Fruit fly (Drosophila melanogaster) whole organism, pupa: ENCODE data around the gene CG33648.
A peak's percentile ranks its signal among the peaks of the same experiment; 100 is the strongest.

Experiments
- CG10348 ChIP-seq: fragments of 200-800 bp; sonication (Bioruptor generic); IDR thresholded peaks from 2 replicates; pipeline ENCODE4 v1.3.6; 2022; ENCODE audit warnings: missing biosample characterization, missing genetic modification characterization
- CG12605 ChIP-seq: fragments of 200-800 bp; sonication (Bioruptor generic); IDR thresholded peaks from 2 replicates; pipeline ENCODE4 v1.3.6; 2022; ENCODE audit warnings: missing biosample characterization, missing genetic modification characterization
- CG13204 ChIP-seq: fragments of 200-800 bp; sonication (Bioruptor generic); optimal IDR thresholded peaks from 2 replicates; lab custom pipeline; 2018; ENCODE audit warnings: missing biosample characterization, mild to moderate bottlenecking, missing genetic modification characterization, moderate library complexity
- CG14655 ChIP-seq: fragments of 200-800 bp; sonication (Bioruptor generic); optimal IDR thresholded peaks from 3 replicates; lab custom pipeline; 2017; ENCODE audit warnings: mild to moderate bottlenecking, missing biosample characterization, missing genetic modification reagents, missing genetic modification characterization
- CG15710 ChIP-seq: fragments of 200-800 bp; sonication (Bioruptor generic); optimal IDR thresholded peaks from 2 replicates; lab custom pipeline; 2018; ENCODE audit warnings: missing biosample characterization, mild to moderate bottlenecking, missing genetic modification characterization, moderate library complexity
- CG17806 ChIP-seq: fragments of 200-800 bp; sonication (Bioruptor generic); optimal IDR thresholded peaks from 2 replicates; lab custom pipeline; 2018; ENCODE audit warnings: missing biosample characterization, mild to moderate bottlenecking, missing genetic modification characterization, moderate library complexity
- CG32121 ChIP-seq: fragments of 200-800 bp; sonication (Bioruptor generic); IDR thresholded peaks from 2 replicates; pipeline ENCODE4 v1.3.6; 2022; ENCODE audit warnings: missing biosample characterization, missing genetic modification characterization
- CG34367 ChIP-seq: fragments of 200-800 bp; sonication (Bioruptor generic); optimal IDR thresholded peaks from 2 replicates; lab custom pipeline; 2018; ENCODE audit warnings: missing biosample characterization, mild to moderate bottlenecking, missing genetic modification characterization
- CG4496 ChIP-seq: fragments of 200-800 bp; sonication (Bioruptor generic); IDR thresholded peaks from 3 replicates; pipeline ENCODE4 v1.3.6; 2022; ENCODE audit warnings: missing biosample characterization, missing genetic modification characterization
- CG8159 ChIP-seq: fragments of 200-800 bp; sonication (Bioruptor generic); optimal IDR thresholded peaks from 3 replicates; lab custom pipeline; 2018; ENCODE audit warnings: missing biosample characterization, mild to moderate bottlenecking, missing genetic modification characterization, moderate library complexity
- CG8301 ChIP-seq: fragments of 200-800 bp; sonication (Bioruptor generic); optimal IDR thresholded peaks from 2 replicates; lab custom pipeline; 2018; ENCODE audit warnings: missing biosample characterization, mild to moderate bottlenecking, missing genetic modification characterization
- CG9948 ChIP-seq: fragments of 200-800 bp; sonication (Bioruptor generic); optimal IDR thresholded peaks from 2 replicates; lab custom pipeline; 2018; ENCODE audit warnings: missing biosample characterization, mild to moderate bottlenecking, missing genetic modification characterization, moderate library complexity
- D1 ChIP-seq: fragments of 200-800 bp; sonication (Bioruptor generic); optimal IDR thresholded peaks from 2 replicates; lab custom pipeline; 2018; ENCODE audit warnings: missing biosample characterization, mild to moderate bottlenecking, missing genetic modification characterization, moderate library complexity
- EcR ChIP-seq: fragments of 200-800 bp; sonication (Bioruptor generic); optimal IDR thresholded peaks from 3 replicates; lab custom pipeline; 2019; ENCODE audit warnings: missing biosample characterization, missing genetic modification characterization, mild to moderate bottlenecking, moderate library complexity, missing genetic modification reagents
- Ets98B ChIP-seq: fragments of 200-800 bp; sonication (Bioruptor generic); IDR thresholded peaks from 2 replicates; pipeline ENCODE4 v1.3.6; 2022; ENCODE audit warnings: missing biosample characterization, missing genetic modification characterization
- Pif1A ChIP-seq: fragments of 200-800 bp; sonication (Bioruptor generic); optimal IDR thresholded peaks from 3 replicates; lab custom pipeline; 2016; ENCODE audit warnings: missing biosample characterization, missing genetic modification characterization
- Pif1B ChIP-seq: fragments of 200-800 bp; sonication (Bioruptor generic); optimal IDR thresholded peaks from 3 replicates; lab custom pipeline; 2016; ENCODE audit warnings: missing biosample characterization, missing genetic modification characterization
- Snoo ChIP-seq: fragments of 200-800 bp; sonication (Bioruptor generic); optimal IDR thresholded peaks from 3 replicates; lab custom pipeline; 2017; ENCODE audit warnings: missing biosample characterization, mild to moderate bottlenecking, missing genetic modification characterization, inconsistent platforms
- fd96Ca ChIP-seq: fragments of 200-800 bp; sonication (Bioruptor generic); IDR thresholded peaks from 3 replicates; pipeline ENCODE4 v1.3.6; 2022; ENCODE audit warnings: missing biosample characterization, missing genetic modification characterization
- gl ChIP-seq: fragments of 200-800 bp; sonication (Bioruptor generic); optimal IDR thresholded peaks from 2 replicates; lab custom pipeline; 2018; ENCODE audit warnings: missing biosample characterization, mild to moderate bottlenecking, missing genetic modification characterization
- rn ChIP-seq: fragments of 200-800 bp; sonication (Bioruptor generic); IDR thresholded peaks from 2 replicates; pipeline ENCODE4 v1.3.6; 2022; ENCODE audit warnings: missing biosample characterization, missing genetic modification characterization

The CG33648 gene

DNA sequence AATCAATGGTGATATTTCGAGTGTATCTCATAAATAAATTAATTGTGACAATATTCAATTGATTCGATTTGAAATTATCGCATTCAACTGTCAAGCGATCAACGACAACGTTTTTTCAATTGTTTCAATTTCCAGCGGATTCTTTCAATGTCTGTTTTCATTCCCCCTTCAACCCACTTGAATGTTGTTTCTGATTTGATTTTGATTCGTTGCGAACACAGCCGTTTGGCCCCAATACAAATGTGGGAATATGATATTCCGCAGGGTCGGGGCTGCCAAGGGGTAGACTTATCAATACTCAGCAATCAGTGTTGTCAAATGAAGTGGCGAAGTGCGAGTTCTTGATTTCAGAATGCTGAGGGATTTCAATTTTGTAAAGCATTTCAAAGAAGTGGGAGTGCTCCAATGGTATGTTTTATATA lies 29.2 kb upstream of the CG33648 start:
- TF ChIP-seq Pif1A (no peak), Pif1B (GFP tag; lab: Kevin White, UChicago) (no peak), CG34367 (no peak), CG14655 (GFP tag; lab: Kevin White, UChicago) (no peak)

DNA sequence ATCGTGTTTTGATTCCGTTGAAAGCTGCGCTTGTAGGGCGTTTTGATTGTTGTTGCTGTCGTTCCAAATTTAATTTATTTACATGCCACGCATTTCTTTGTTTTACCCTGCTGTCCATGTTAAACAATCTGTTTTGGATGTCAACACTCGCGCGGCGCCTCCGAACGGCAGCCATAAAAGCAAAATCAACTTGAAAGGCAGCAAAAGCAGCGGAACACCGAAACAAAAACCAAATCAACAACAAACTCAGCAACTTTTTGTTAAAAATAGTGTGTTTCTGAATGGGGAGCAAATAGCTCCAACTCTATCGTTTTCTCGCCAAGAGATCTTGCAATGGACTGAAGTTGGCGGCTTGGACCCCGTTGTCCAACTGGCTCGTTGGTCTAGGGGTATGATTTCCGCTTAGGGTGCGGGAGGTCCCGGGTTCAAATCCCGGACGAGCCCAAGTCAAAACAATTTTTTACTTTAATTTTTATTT lies 28.6 kb upstream of the CG33648 start:
- TF ChIP-seq gl (tag; lab: Kevin White, UChicago): no peak
- peak; percentile 29; the same call in 1 of the 2 replicates for TF ChIP-seq Ets98B
- peak; percentile 63 for TF ChIP-seq CG12605
- peak; percentile 56; the same call in 2 of the 3 replicates for TF ChIP-seq CG4496 (GFP tag; lab: Robert Waterston, UW)
- TF ChIP-seq, all 21 proteins: peak for 3

dm6 chr2L:14496348-14496747 lies 27.8 kb upstream of the CG33648 start:
- TF ChIP-seq EcR (GFP tag; lab: Kevin White, UChicago) (no peak), CG32121 (GFP tag; lab: Robert Waterston, UW) (no peak), fd96Ca (GFP tag; lab: Robert Waterston, UW) (no peak), Ets98B (no peak), CG15710 (tag; lab: Kevin White, UChicago) (no peak), CG13204 (GFP tag; lab: Kevin White, UChicago) (no peak), rn (GFP tag; lab: Robert Waterston, UW) (no peak), CG9948 (no peak), CG12605 (no peak), CG10348 (GFP tag; lab: Robert Waterston, UW) (no peak), CG4496 (GFP tag; lab: Robert Waterston, UW) (no peak), CG14655 (GFP tag; lab: Kevin White, UChicago) (no peak), Snoo (tag; lab: Kevin White, UChicago) (no peak), gl (tag; lab: Kevin White, UChicago) (no peak), CG17806 (no peak), CG34367 (no peak), D1 (no peak), Pif1A (no peak), CG8159 (tag; lab: Kevin White, UChicago) (no peak)

DNA sequence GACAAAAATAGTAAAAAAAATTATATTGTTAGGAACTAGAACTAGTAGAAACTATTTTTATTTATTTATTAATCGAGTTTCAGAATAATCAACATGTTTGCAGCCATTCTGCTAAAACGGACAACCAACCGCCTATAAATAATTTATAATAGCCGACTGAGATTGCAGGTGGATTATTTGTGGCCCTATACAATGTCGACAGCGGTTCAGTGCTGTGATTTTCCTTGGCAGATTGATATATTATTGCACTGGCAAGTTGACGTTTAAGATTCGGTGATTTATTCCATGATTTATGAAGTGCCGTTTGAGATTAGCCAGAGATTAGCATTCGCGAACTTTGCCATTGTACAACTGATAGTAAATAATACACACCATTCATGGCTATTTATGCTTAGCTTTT lies 27.2 kb upstream of the CG33648 start:
- TF ChIP-seq gl (tag; lab: Kevin White, UChicago) (no peak), CG14655 (GFP tag; lab: Kevin White, UChicago) (no peak)

- TF ChIP-seq Pif1B (GFP tag; lab: Kevin White, UChicago) (no peak), CG34367 (no peak), CG13204 (GFP tag; lab: Kevin White, UChicago) (no peak), CG32121 (GFP tag; lab: Robert Waterston, UW) (no peak), CG12605 (no peak), CG8159 (tag; lab: Kevin White, UChicago) (no peak), CG15710 (tag; lab: Kevin White, UChicago) (no peak), Pif1A (no peak), Snoo (tag; lab: Kevin White, UChicago) (no peak), CG14655 (GFP tag; lab: Kevin White, UChicago) (no peak), CG4496 (GFP tag; lab: Robert Waterston, UW) (no peak), EcR (GFP tag; lab: Kevin White, UChicago) (no peak), CG10348 (GFP tag; lab: Robert Waterston, UW) (no peak), fd96Ca (GFP tag; lab: Robert Waterston, UW) (no peak), CG8301 (tag; lab: Kevin White, UChicago) (no peak), D1 (no peak)
These were observed 26.5 kb upstream of the CG33648 start for dm6 chr2L:14497459-14498258.

dm6 chr2L:14498445-14499062 lies 25.6 kb upstream of the CG33648 start:
- TF ChIP-seq fd96Ca (GFP tag; lab: Robert Waterston, UW) (0 out of 3 replicates have a peak, but pooled peaks have one; percentile 19), CG10348 (GFP tag; lab: Robert Waterston, UW) (no peak), CG14655 (GFP tag; lab: Kevin White, UChicago) (no peak)
- TF ChIP-seq, all 21 proteins: peak for 1

DNA sequence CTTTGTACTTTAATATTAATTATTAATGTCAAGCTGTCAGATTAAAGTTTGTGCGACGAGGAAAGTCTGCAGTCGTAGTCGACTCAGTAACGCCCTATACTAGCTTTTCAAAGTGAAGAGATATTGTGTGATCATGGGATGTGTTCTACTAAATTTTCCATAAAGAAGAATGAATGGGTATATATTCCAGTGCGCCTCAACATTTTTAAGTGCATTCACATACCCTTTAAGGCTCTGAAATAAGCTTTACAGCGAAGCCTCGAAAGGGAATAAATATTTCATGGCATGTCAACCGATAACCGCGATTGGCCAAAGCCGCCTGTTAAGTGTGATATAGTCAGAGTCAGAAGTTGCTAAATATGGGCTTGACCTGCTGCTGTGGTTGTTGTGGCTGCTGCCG lies 25.0 kb upstream of the CG33648 start:
- peak; percentile 20 for TF ChIP-seq Pif1A
- TF ChIP-seq CG8159 (tag; lab: Kevin White, UChicago): peak; percentile 22
- no peak for TF ChIP-seq rn (GFP tag; lab: Robert Waterston, UW)
- TF ChIP-seq CG4496 (GFP tag; lab: Robert Waterston, UW): no peak
- peak; percentile 5 for TF ChIP-seq CG15710 (tag; lab: Kevin White, UChicago)
